Fruit fly (Drosophila melanogaster): ENCODE measurements around the gene Jasper.

Jasper gene

DNA sequence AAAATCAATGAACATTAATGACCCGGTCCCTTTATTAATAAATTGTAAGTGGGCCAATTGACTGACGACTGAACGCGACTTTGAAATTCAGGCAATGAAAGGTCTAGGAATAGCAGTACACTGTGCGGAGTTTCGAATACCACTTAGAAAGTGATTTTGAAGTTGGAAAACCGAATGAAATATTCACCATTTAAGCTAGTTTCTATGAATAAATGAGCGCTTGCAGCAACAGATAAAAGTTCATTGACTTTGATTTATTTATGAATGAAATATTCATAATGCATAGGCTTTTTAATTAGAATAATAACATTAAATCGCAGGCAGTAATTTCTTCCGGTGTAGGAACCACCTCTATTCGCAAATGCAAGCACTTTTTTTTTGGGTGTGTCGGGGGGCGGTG is 31.3 kb upstream of the Jasper start (continued):
- TF ChIP-seq CG13424 (tag; optimal IDR thresholded peaks at IDR 0.05) (peak; percentile 16), CG11456 (GFP tag; IDR thresholded peaks at IDR 0.05) (no peak), Atf-2 (GFP tag; optimal IDR thresholded peaks at IDR 0.05) (no peak), Antp (GFP tag; optimal IDR thresholded peaks at IDR 0.05) (no peak), nau (GFP tag; optimal IDR thresholded peaks at IDR 0.05) (no peak), CG30431 (GFP tag; optimal IDR thresholded peaks at IDR 0.05) (no peak), cato (GFP tag; optimal IDR thresholded peaks at IDR 0.05; ENCODE audit: borderline replicate concordance) (no peak), CG10543 (GFP tag; optimal IDR thresholded peaks at IDR 0.05) (no peak), CG5245 (GFP tag; optimal IDR thresholded peaks at IDR 0.05) (no peak), CG14014 (GFP tag; IDR thresholded peaks at IDR 0.05) (0 out of 2 replicates have a peak, but pooled peaks have one; percentile 27), dpn (GFP tag; optimal IDR thresholded peaks at IDR 0.05) (no peak), CG15073 (GFP tag; optimal IDR thresholded peaks at IDR 0.05) (no peak), Nf-YA (GFP tag; IDR thresholded peaks at IDR 0.05) (no peak), CG16779 (GFP tag; IDR thresholded peaks at IDR 0.05) (no peak), pan (optimal IDR thresholded peaks at IDR 0.05) (no peak), pan (GFP tag; optimal IDR thresholded peaks at IDR 0.05 in 1 of 2, IDR thresholded peaks at IDR 0.05 in 1 of 2) (peak in 1 of 2 experiments; percentile 29), CG1024 (GFP tag; IDR thresholded peaks at IDR 0.05) (no peak), Med (GFP tag) (peak; percentile 22), zfh2 (GFP tag; optimal IDR thresholded peaks at IDR 0.05) (no peak), CG17612 (GFP tag; IDR thresholded peaks at IDR 0.05) (no peak), CG12155 (GFP tag; optimal IDR thresholded peaks at IDR 0.05) (peak; percentile 10), Sry-δ (GFP tag; optimal IDR thresholded peaks at IDR 0.05) (no peak), lov (optimal IDR thresholded peaks at IDR 0.05) (no peak), lov (GFP tag; IDR thresholded peaks at IDR 0.05) (no peak), CG1792 (GFP tag; optimal IDR thresholded peaks at IDR 0.05) (no peak), CG18262 (tag; optimal IDR thresholded peaks at IDR 0.05) (peak; percentile 32), zf30C (GFP tag; optimal IDR thresholded peaks at IDR 0.05) (peak; percentile 33), zfh1 (GFP tag; IDR thresholded peaks at IDR 0.05) (0 out of 3 replicates have a peak, but pooled peaks have one; percentile 46), ATbp (GFP tag; optimal IDR thresholded peaks at IDR 0.05) (peak; percentile 45), cwo (GFP tag; optimal IDR thresholded peaks at IDR 0.05) (peak; percentile 8), emc (GFP tag; optimal IDR thresholded peaks at IDR 0.05) (no peak), Dek (tag; optimal IDR thresholded peaks at IDR 0.05) (peak; percentile 8), exex (tag; optimal IDR thresholded peaks at IDR 0.05) (no peak), CG31441 (GFP tag; IDR thresholded peaks at IDR 0.05) (peak; percentile 24; the same call in 1 of the 2 replicates), bcd (GFP tag; optimal IDR thresholded peaks at IDR 0.05) (peak; percentile 21), CG8388 (GFP tag; optimal IDR thresholded peaks at IDR 0.05) (no peak), knrl (GFP tag; IDR thresholded peaks at IDR 0.05; ENCODE audit: partially characterized antibody) (no peak), CG12391 (tag; optimal IDR thresholded peaks at IDR 0.05) (peak; percentile 30), CG12219 (GFP tag; optimal IDR thresholded peaks at IDR 0.05) (no peak), ase (GFP tag; IDR thresholded peaks at IDR 0.05) (no peak), CG9876 (GFP tag; optimal IDR thresholded peaks at IDR 0.05) (no peak), Lim3 (GFP tag; IDR thresholded peaks at IDR 0.05) (no peak), bsh (GFP tag; optimal IDR thresholded peaks at IDR 0.05) (peak in 1 of 2 experiments; percentile 29), CG2199 (GFP tag; IDR thresholded peaks at IDR 0.05) (no peak), CG10321 (GFP tag; IDR thresholded peaks at IDR 0.05) (no peak), al (GFP tag; IDR thresholded peaks at IDR 0.05) (no peak), NC2α (GFP tag; optimal IDR thresholded peaks at IDR 0.05) (no peak), CG9727 (GFP tag; optimal IDR thresholded peaks at IDR 0.05) (no peak), ci (GFP tag; IDR thresholded peaks at IDR 0.05) (no peak), wek (GFP tag; optimal IDR thresholded peaks at IDR 0.05) (no peak), Rfx (GFP tag; IDR thresholded peaks at IDR 0.05) (peak; percentile 47), CG4360 (GFP tag; IDR thresholded peaks at IDR 0.05) (no peak)
